Fruit fly (Drosophila melanogaster) whole organism, adult: ENCODE results near the gene hop.

ENCODE experiments used
- CG11617 ChIP-seq: fragments of 200-800 bp; sonication (Bioruptor generic); optimal IDR thresholded peaks from 2 replicates; lab custom pipeline; 2017; ENCODE audit warnings: mild to moderate bottlenecking, missing biosample characterization, missing genetic modification reagents, missing genetic modification characterization
- CG12768 ChIP-seq: fragments of 200-800 bp; sonication (Bioruptor generic); optimal IDR thresholded peaks from 2 replicates; lab custom pipeline; 2017; ENCODE audit warnings: missing biosample characterization, missing genetic modification characterization, mild to moderate bottlenecking, moderate library complexity, missing genetic modification reagents
- CG14711 ChIP-seq: fragments of 200-800 bp; sonication (Bioruptor generic); optimal IDR thresholded peaks from 2 replicates; lab custom pipeline; 2018; ENCODE audit warnings: missing biosample characterization, mild to moderate bottlenecking, missing genetic modification characterization, moderate library complexity
- CG1620 ChIP-seq: fragments of 200-800 bp; sonication (Bioruptor generic); optimal IDR thresholded peaks from 2 replicates; lab custom pipeline; 2016; ENCODE audit warnings: missing biosample characterization, missing genetic modification characterization
- CG33017 ChIP-seq: fragments of 200-800 bp; sonication (Bioruptor generic); optimal IDR thresholded peaks from 2 replicates; lab custom pipeline; 2018; ENCODE audit warnings: missing biosample characterization, mild to moderate bottlenecking, missing genetic modification characterization, moderate library complexity
- CG5204 ChIP-seq: fragments of 200-800 bp; sonication (Bioruptor generic); optimal IDR thresholded peaks from 2 replicates; lab custom pipeline; 2016; ENCODE audit warnings: missing biosample characterization, missing genetic modification characterization
- CG7045 ChIP-seq: fragments of 200-800 bp; sonication (Bioruptor generic); optimal IDR thresholded peaks from 2 replicates; lab custom pipeline; 2017; ENCODE audit warnings: missing biosample characterization, mild to moderate bottlenecking, missing genetic modification characterization
- CG7101 ChIP-seq: fragments of 200-800 bp; sonication (Bioruptor generic); optimal IDR thresholded peaks from 2 replicates; lab custom pipeline; 2018; ENCODE audit warnings: missing biosample characterization, mild to moderate bottlenecking, missing genetic modification characterization, moderate library complexity
- Clk ChIP-seq: fragments of 200-800 bp; sonication (Bioruptor generic); optimal IDR thresholded peaks from 2 replicates; lab custom pipeline; 2017; ENCODE audit warnings: missing biosample characterization, missing genetic modification characterization
- Crg-1 ChIP-seq: fragments of 200-800 bp; sonication (Bioruptor generic); optimal IDR thresholded peaks from 2 replicates; lab custom pipeline; 2016; ENCODE audit warnings: missing biosample characterization, missing genetic modification characterization
- Hr96 ChIP-seq: fragments of 200-800 bp; sonication (Bioruptor generic); optimal IDR thresholded peaks from 2 replicates; lab custom pipeline; 2016; ENCODE audit warnings: missing biosample characterization, missing genetic modification characterization
- Mnt ChIP-seq: fragments of 200-800 bp; sonication (Bioruptor generic); optimal IDR thresholded peaks from 2 replicates; lab custom pipeline; 2016; ENCODE audit warnings: missing biosample characterization, mild to moderate bottlenecking, missing genetic modification characterization
- bab1 ChIP-seq: fragments of 200-800 bp; sonication (Bioruptor generic); optimal IDR thresholded peaks from 3 replicates; lab custom pipeline; 2019; ENCODE audit warnings: missing biosample characterization, mild to moderate bottlenecking, missing genetic modification characterization, moderate library complexity
- cic ChIP-seq: fragments of 200-800 bp; sonication (Bioruptor generic); optimal IDR thresholded peaks from 2 replicates; lab custom pipeline; 2017; ENCODE audit warnings: missing biosample characterization, mild to moderate bottlenecking, missing genetic modification characterization, moderate library complexity
- cnc ChIP-seq, 2 experiments: fragments of >200 bp; optimal IDR thresholded peaks; 2 replicates each; lab custom pipeline; 2017
- kay ChIP-seq: fragments of 200-800 bp; sonication (Bioruptor generic); peaks from one replicate; lab custom pipeline; 2016; ENCODE audit warnings: missing biosample characterization, missing genetic modification characterization, borderline replicate concordance
- ovo ChIP-seq: fragments of 200-800 bp; sonication (Bioruptor generic); optimal IDR thresholded peaks from 2 replicates; lab custom pipeline; 2016; ENCODE audit warnings: missing biosample characterization, missing genetic modification characterization
- pad ChIP-seq: fragments of 200-800 bp; sonication (Bioruptor generic); optimal IDR thresholded peaks from 3 replicates; lab custom pipeline; 2017; ENCODE audit warnings: missing biosample characterization, missing genetic modification characterization, mild to moderate bottlenecking, moderate library complexity, missing genetic modification reagents
- tj ChIP-seq: fragments of 200-800 bp; sonication (Bioruptor generic); optimal IDR thresholded peaks from 3 replicates; lab custom pipeline; 2017; ENCODE audit warnings: missing biosample characterization, mild to moderate bottlenecking, missing genetic modification characterization, moderate library complexity
- toe ChIP-seq: fragments of 200-800 bp; sonication (Bioruptor generic); optimal IDR thresholded peaks from 2 replicates; lab custom pipeline; 2016; ENCODE audit warnings: missing biosample characterization, missing genetic modification characterization

hop gene

dm6 chrX:11322659-11323058 lies 45.2 kb downstream of the hop start:
- TF ChIP-seq tj (no peak), CG14711 (tag; lab: Kevin White, UChicago) (no peak), CG11617 (no peak), ovo (GFP tag; lab: Kevin White, UChicago) (no peak), cnc (optimal IDR thresholded peaks at IDR 0.05; lab: Kevin White, UChicago) (no peak), CG33017 (tag; lab: Kevin White, UChicago) (no peak), CG5204 (no peak), bab1 (no peak), CG7045 (GFP tag; lab: Kevin White, UChicago) (no peak), cic (GFP tag; lab: Kevin White, UChicago) (no peak), CG12768 (GFP tag; lab: Kevin White, UChicago) (no peak)

dm6 chrX:11322257-11322656 lies 45.6 kb downstream of the hop start, which contains the start of gene sisA:
TSS of gene sisA (minus strand) at chrX:11322357.
- TF ChIP-seq tj (no peak), CG11617 (no peak), CG14711 (tag; lab: Kevin White, UChicago) (no peak), Mnt (GFP tag; lab: Kevin White, UChicago) (no peak), Crg-1 (no peak)

DNA sequence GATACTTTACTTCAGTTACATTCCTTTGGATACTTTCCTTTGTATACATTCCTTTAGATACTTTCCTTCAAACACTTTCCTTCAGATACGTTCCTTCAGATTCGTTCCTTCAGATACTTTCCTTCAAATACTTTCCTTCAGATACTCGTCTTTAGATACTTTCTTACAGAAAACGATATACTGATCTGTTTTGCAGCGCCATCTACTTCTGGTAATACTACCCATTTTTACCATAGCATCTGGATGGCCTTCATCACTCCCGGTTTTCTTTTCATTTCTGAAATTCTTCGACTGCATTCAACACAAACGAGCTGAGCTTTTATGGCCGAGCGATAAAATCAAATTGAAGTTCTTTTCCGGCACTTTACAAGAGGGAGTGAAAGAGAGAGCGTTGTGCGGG lies 48.0 kb downstream of the hop start:
- no peak for TF ChIP-seq toe (GFP tag; lab: Kevin White, UChicago)
- no peak for TF ChIP-seq Crg-1
- no peak for TF ChIP-seq CG14711 (tag; lab: Kevin White, UChicago)
- TF ChIP-seq CG33017 (tag; lab: Kevin White, UChicago): no peak
- TF ChIP-seq cnc (optimal IDR thresholded peaks at IDR 0.05; lab: Kevin White, UChicago): no peak
- no peak for TF ChIP-seq Hr96
- no peak for TF ChIP-seq bab1
- TF ChIP-seq CG1620 (GFP tag; lab: Kevin White, UChicago): no peak
- no peak for TF ChIP-seq ovo (GFP tag; lab: Kevin White, UChicago)
- TF ChIP-seq CG5204: no peak
- no peak for TF ChIP-seq Clk
- TF ChIP-seq tj: no peak
- TF ChIP-seq CG12768 (GFP tag; lab: Kevin White, UChicago): no peak
- TF ChIP-seq Mnt (GFP tag; lab: Kevin White, UChicago): no peak
- TF ChIP-seq pad (GFP tag; lab: Kevin White, UChicago): no peak
- TF ChIP-seq CG11617: no peak
- TF ChIP-seq CG7045 (GFP tag; lab: Kevin White, UChicago): no peak
- no peak for TF ChIP-seq kay (GFP tag; lab: Kevin White, UChicago)
- no peak for TF ChIP-seq CG7101
- TF ChIP-seq cic (GFP tag; lab: Kevin White, UChicago): no peak

DNA sequence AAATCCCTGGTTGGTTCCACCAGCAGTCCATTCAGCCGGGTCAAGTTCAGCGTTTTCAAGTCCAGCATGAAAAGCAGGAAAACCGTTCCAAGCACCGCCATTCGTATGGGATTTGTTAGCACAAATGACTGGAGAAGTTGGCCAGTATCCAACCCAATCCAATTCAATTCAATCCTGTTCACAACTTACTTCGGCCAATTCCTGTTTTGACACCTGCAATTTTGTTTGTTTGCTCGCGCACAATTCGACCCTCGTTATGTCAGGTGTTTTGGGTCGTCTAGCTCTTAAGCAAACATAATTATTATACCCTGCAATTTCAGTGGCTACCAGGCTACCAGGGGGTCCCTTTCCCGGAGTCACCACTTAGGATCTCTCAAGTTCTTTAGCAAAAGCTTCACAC lies 56.8 kb downstream of the hop start, which contains the start of gene Ir10a:
Ir10a (minus strand) TSS at position 101 of the 400 bp plus-strand sequence.
- TF ChIP-seq pad (GFP tag; lab: Kevin White, UChicago) (no peak), cic (GFP tag; lab: Kevin White, UChicago) (no peak), Crg-1 (no peak), tj (no peak), kay (GFP tag; lab: Kevin White, UChicago) (no peak), bab1 (no peak), ovo (GFP tag; lab: Kevin White, UChicago) (no peak), CG7101 (no peak), CG14711 (tag; lab: Kevin White, UChicago) (no peak), cnc (optimal IDR thresholded peaks at IDR 0.05; lab: Kevin White, UChicago) (no peak), CG12768 (GFP tag; lab: Kevin White, UChicago) (no peak), CG33017 (tag; lab: Kevin White, UChicago) (no peak), CG1620 (GFP tag; lab: Kevin White, UChicago) (no peak), toe (GFP tag; lab: Kevin White, UChicago) (no peak), CG7045 (GFP tag; lab: Kevin White, UChicago) (no peak), Clk (no peak), Mnt (GFP tag; lab: Kevin White, UChicago) (no peak), Hr96 (no peak)
